Worm (Caenorhabditis elegans) whole organism, L4 larva: Measurements from ENCODE around the gene dmsr-13.
A peak's percentile ranks its signal among the peaks of the same experiment; 100 is the strongest.

Source experiments
- D1046.2 ChIP-seq: fragments of 200-800 bp; sonication (Bioruptor generic); IDR thresholded peaks from 2 replicates; pipeline ENCODE4 v1.3.6; 2022; ENCODE audit warnings: missing genetic modification characterization, missing compliant biosample characterization
- F26F4.8 ChIP-seq: fragments of 200-800 bp; sonication (Bioruptor generic); conservative IDR thresholded peaks from 2 replicates; pipeline ENCODE4 v1.3.6; 2022; ENCODE audit warnings: missing genetic modification characterization, missing compliant biosample characterization
- F37D6.2 ChIP-seq: sonication (generic microtip); optimal IDR thresholded peaks from 2 replicates; lab custom pipeline; 2016; ENCODE audit warnings: mild to moderate bottlenecking, missing genetic modification characterization, missing compliant biosample characterization
- F49E8.2 ChIP-seq: sonication (generic microtip); optimal IDR thresholded peaks from 2 replicates; lab custom pipeline; 2016; ENCODE audit warnings: missing compliant biosample characterization, mild to moderate bottlenecking, missing genetic modification characterization, borderline replicate concordance
- R02D3.7 ChIP-seq: fragments of 150-350 bp; sonication (generic microtip); optimal IDR thresholded peaks from 3 replicates; lab custom pipeline; 2014; ENCODE audit warnings: missing biosample characterization, missing genetic modification characterization
- T26A8.4 ChIP-seq: fragments of 200-800 bp; sonication (Bioruptor generic); IDR thresholded peaks from 2 replicates; pipeline ENCODE4 v1.3.6; 2022; ENCODE audit warnings: missing genetic modification characterization, missing compliant biosample characterization
- Y105C5A.15 ChIP-seq: fragments of 200-800 bp; sonication (Bioruptor generic); IDR thresholded peaks from 2 replicates; pipeline ENCODE4 v1.3.6; 2022; ENCODE audit warnings: missing genetic modification characterization, missing compliant biosample characterization
- Y5F2A.4 ChIP-seq: fragments of 200-800 bp; sonication (Bioruptor generic); optimal IDR thresholded peaks from 2 replicates; lab custom pipeline; 2018; ENCODE audit warnings: mild to moderate bottlenecking, missing genetic modification characterization, missing compliant biosample characterization
- ama-1 ChIP-seq: fragments of 150-350 bp; optimal IDR thresholded peaks from 2 replicates; lab custom pipeline; 2014; ENCODE audit warnings: inconsistent platforms, mixed read lengths
- ceh-32 ChIP-seq: sonication (generic microtip); optimal IDR thresholded peaks from 2 replicates; lab custom pipeline; 2016; ENCODE audit warnings: mild to moderate bottlenecking, missing genetic modification characterization, missing compliant biosample characterization; ENCODE audit not compliant: poor library complexity
- ceh-44 ChIP-seq: fragments of 200-800 bp; sonication (Bioruptor generic); IDR thresholded peaks from 2 replicates; pipeline ENCODE4 v1.3.6; 2022; ENCODE audit warnings: missing genetic modification reagents, missing genetic modification characterization, missing compliant biosample characterization
- daf-16 ChIP-seq, 3 experiments: sonication (generic microtip); optimal IDR thresholded peaks; 2 replicates each; lab custom pipeline; 2016 to 2017; ENCODE audit warnings: missing genetic modification characterization in 3 of 3, missing genetic modification reagents in 3 of 3, mild to moderate bottlenecking in 2 of 3, missing compliant biosample characterization in 2 of 3, missing biosample characterization in 1 of 3, moderate library complexity in 1 of 3
- dmd-8 ChIP-seq: fragments of 200-800 bp; sonication (Bioruptor generic); IDR thresholded peaks from 2 replicates; pipeline ENCODE4 v1.3.6; 2022; ENCODE audit warnings: missing genetic modification characterization, missing compliant biosample characterization
- dve-1 ChIP-seq: sonication (generic microtip); optimal IDR thresholded peaks from 2 replicates; lab custom pipeline; 2017; ENCODE audit warnings: antibody characterized with exemption, mild to moderate bottlenecking, missing genetic modification characterization, missing compliant biosample characterization; ENCODE audit not compliant: insufficient read depth
- egl-27 ChIP-seq: sonication (generic microtip); optimal IDR thresholded peaks from 3 replicates; lab custom pipeline; 2017; ENCODE audit warnings: missing biosample characterization, missing genetic modification reagents, missing genetic modification characterization
- fkh-10 ChIP-seq: fragments of 150-350 bp; optimal IDR thresholded peaks from 2 replicates; lab custom pipeline; 2014; ENCODE audit warnings: missing biosample characterization, missing genetic modification reagents, missing genetic modification characterization
- gei-8 ChIP-seq: fragments of 200-800 bp; sonication (Bioruptor generic); optimal IDR thresholded peaks from 2 replicates; lab custom pipeline; 2018; ENCODE audit warnings: mild to moderate bottlenecking, missing genetic modification characterization, missing compliant biosample characterization
- hlh-11 ChIP-seq: fragments of 200-800 bp; sonication (Bioruptor generic); optimal IDR thresholded peaks from 2 replicates; lab custom pipeline; 2018; ENCODE audit warnings: mild to moderate bottlenecking, missing genetic modification characterization, missing compliant biosample characterization
- lim-7 ChIP-seq: fragments of 200-800 bp; sonication (Bioruptor generic); IDR thresholded peaks from 2 replicates; pipeline ENCODE4 v1.3.6; 2022; ENCODE audit warnings: missing genetic modification characterization, missing compliant biosample characterization
- lin-15B ChIP-seq: fragments of 150-350 bp; sonication (generic microtip); optimal IDR thresholded peaks from 3 replicates; lab custom pipeline; 2014; ENCODE audit warnings: missing biosample characterization, missing genetic modification characterization
- lin-38 ChIP-seq: fragments of 200-800 bp; sonication (Bioruptor generic); IDR thresholded peaks from 2 replicates; pipeline ENCODE4 v1.3.6; 2022; ENCODE audit warnings: missing genetic modification reagents, missing genetic modification characterization, missing compliant biosample characterization
- lin-39 ChIP-seq: fragments of 150-350 bp; optimal IDR thresholded peaks from 2 replicates; lab custom pipeline; 2014; ENCODE audit warnings: missing biosample characterization, missing genetic modification reagents, missing genetic modification characterization
- madf-5 ChIP-seq, 2 experiments: fragments of 200-800 bp; sonication (Bioruptor generic); IDR thresholded peaks; 2 replicates each; pipeline ENCODE4 v1.3.6; 2022; ENCODE audit warnings: missing compliant biosample characterization in 2 of 2, missing genetic modification characterization in 2 of 2
- madf-9 ChIP-seq: fragments of 200-800 bp; sonication (Bioruptor generic); conservative IDR thresholded peaks from 2 replicates; pipeline ENCODE4 v1.3.6; 2022; ENCODE audit warnings: missing genetic modification reagents, missing genetic modification characterization, missing compliant biosample characterization
- mdt-29 ChIP-seq: fragments of 200-800 bp; sonication (Bioruptor generic); IDR thresholded peaks from 2 replicates; pipeline ENCODE4 v1.3.6; 2022; ENCODE audit warnings: missing genetic modification reagents, missing genetic modification characterization, missing compliant biosample characterization
- mep-1 ChIP-seq: fragments of 150-350 bp; sonication (generic microtip); optimal IDR thresholded peaks from 3 replicates; lab custom pipeline; 2014; ENCODE audit warnings: missing biosample characterization, missing genetic modification characterization
- mxl-2 ChIP-seq: fragments of 200-800 bp; sonication (Bioruptor generic); conservative IDR thresholded peaks from 2 replicates; pipeline ENCODE4 v1.3.6; 2022; ENCODE audit warnings: missing genetic modification reagents, missing genetic modification characterization, missing compliant biosample characterization
- mxl-3 ChIP-seq: fragments of 200-800 bp; sonication (Bioruptor generic); optimal IDR thresholded peaks from 2 replicates; lab custom pipeline; 2018; ENCODE audit warnings: mild to moderate bottlenecking, missing genetic modification characterization, missing compliant biosample characterization
- nhr-41 ChIP-seq: fragments of 200-800 bp; sonication (Bioruptor generic); IDR thresholded peaks from 2 replicates; pipeline ENCODE4 v1.3.6; 2022; ENCODE audit warnings: missing genetic modification reagents, missing genetic modification characterization, missing compliant biosample characterization
- nhr-42 ChIP-seq: fragments of 200-800 bp; sonication (Bioruptor generic); IDR thresholded peaks from 2 replicates; pipeline ENCODE4 v1.3.6; 2022; ENCODE audit warnings: missing genetic modification characterization, missing compliant biosample characterization
- pha-4 ChIP-seq, 2 experiments: fragments of 150-350 bp in 1 of 2; fragments of 200-800 bp in 1 of 2; sonication (Bioruptor generic) in 1 of 2; IDR thresholded peaks in 1 of 2; optimal IDR thresholded peaks in 1 of 2; 2 replicates each; pipeline versions ENCODE4 v1.3.6 to Lab custom; 2014 to 2022; ENCODE audit warnings: missing genetic modification characterization in 2 of 2, missing genetic modification reagents in 2 of 2, missing biosample characterization in 1 of 2, missing compliant biosample characterization in 1 of 2
- php-3 ChIP-seq: fragments of 200-800 bp; sonication (Bioruptor generic); IDR thresholded peaks from 2 replicates; pipeline ENCODE4 v1.3.6; 2022; ENCODE audit warnings: missing genetic modification reagents, missing genetic modification characterization, missing compliant biosample characterization
- pqm-1 ChIP-seq: sonication (generic microtip); optimal IDR thresholded peaks from 2 replicates; lab custom pipeline; 2017; ENCODE audit warnings: missing biosample characterization, missing genetic modification characterization
- set-16 ChIP-seq: fragments of 200-800 bp; sonication (Bioruptor generic); IDR thresholded peaks from 2 replicates; pipeline ENCODE4 v1.3.6; 2022; ENCODE audit warnings: missing genetic modification reagents, missing genetic modification characterization, missing compliant biosample characterization
- snpc-1.2 ChIP-seq: fragments of 200-800 bp; sonication (Bioruptor generic); IDR thresholded peaks from 2 replicates; pipeline ENCODE4 v1.3.6; 2022; ENCODE audit warnings: missing genetic modification reagents, missing genetic modification characterization, missing compliant biosample characterization
- snpc-4 ChIP-seq: fragments of 150-350 bp; optimal IDR thresholded peaks from 2 replicates; lab custom pipeline; 2014; ENCODE audit warnings: missing biosample characterization, missing genetic modification characterization
- spr-1 ChIP-seq: sonication (generic microtip); optimal IDR thresholded peaks from 2 replicates; lab custom pipeline; 2016; ENCODE audit warnings: mild to moderate bottlenecking, missing genetic modification characterization, missing compliant biosample characterization
- unc-130 ChIP-seq: sonication (generic microtip); optimal IDR thresholded peaks from 2 replicates; lab custom pipeline; 2016; ENCODE audit warnings: missing genetic modification reagents, missing genetic modification characterization, missing compliant biosample characterization
- unc-39 ChIP-seq: sonication (generic microtip); optimal IDR thresholded peaks from 2 replicates; lab custom pipeline; 2017; ENCODE audit warnings: missing biosample characterization, missing genetic modification characterization
- unc-62 ChIP-seq, 3 experiments: fragments of 150-350 bp in 1 of 3; sonication (generic microtip); optimal IDR thresholded peaks in 2 of 3; peaks in 1 of 3; 1 replicate in 1 of 3; 2 replicates in 2 of 3; lab custom pipeline; 2014 to 2017; ENCODE audit warnings: missing biosample characterization in 3 of 3, missing genetic modification characterization in 3 of 3, missing genetic modification reagents in 3 of 3, missing genotype in 1 of 3
- zfp-2 ChIP-seq: sonication (generic microtip); optimal IDR thresholded peaks from 2 replicates; lab custom pipeline; 2016; ENCODE audit warnings: mild to moderate bottlenecking, missing genetic modification characterization, missing compliant biosample characterization
- zfp-3 ChIP-seq: fragments of 200-800 bp; sonication (Bioruptor generic); conservative IDR thresholded peaks from 2 replicates; pipeline ENCODE4 v1.3.6; 2022; ENCODE audit warnings: missing genetic modification reagents, missing genetic modification characterization, missing compliant biosample characterization
- zip-11 ChIP-seq: fragments of 200-800 bp; sonication (Bioruptor generic); IDR thresholded peaks from 2 replicates; pipeline ENCODE4 v1.3.6; 2022; ENCODE audit warnings: missing genetic modification characterization, missing compliant biosample characterization

dmsr-13 gene

ce11 chrV:6784853-6785492 is 34.7 kb downstream of the dmsr-13 start, which contains the start of the genes spn-4 and spe-39 (continued):
- TF ChIP-seq mxl-3 (GFP tag; lab: Kevin White, UChicago) = no peak
- TF ChIP-seq nhr-41 (GFP tag; lab: Robert Waterston, UW) = no peak
- TF ChIP-seq dve-1 (tag; lab: Kevin White, UChicago) = no peak
- no peak for TF ChIP-seq Y105C5A.15 (GFP tag; lab: Robert Waterston, UW)
- peak; percentile 22 for TF ChIP-seq fkh-10 (GFP tag; lab: Kevin White, UChicago)
- TF ChIP-seq gei-8 (GFP tag; lab: Kevin White, UChicago) = no peak
- TF ChIP-seq ceh-44 (GFP tag; lab: Robert Waterston, UW) = no peak
- peak; percentile 36 for TF ChIP-seq spr-1
- no peak for TF ChIP-seq snpc-4
- no peak for TF ChIP-seq mdt-29 (GFP tag; lab: Robert Waterston, UW)
- 0 out of 2 replicates have a peak, but pooled peaks have one; percentile 51 for TF ChIP-seq snpc-1.2 (GFP tag; lab: Robert Waterston, UW)
- peak; percentile 13 for TF ChIP-seq F49E8.2 (tag; lab: Kevin White, UChicago)
- TF ChIP-seq unc-62 (GFP tag; optimal IDR thresholded peaks at IDR 0.05 in 1 of 2; lab: Kevin White, UChicago) = no peak
- TF ChIP-seq unc-62 (tag; optimal IDR thresholded peaks at IDR 0.05; lab: Kevin White, UChicago) = no peak
- TF ChIP-seq zfp-2 (tag; lab: Kevin White, UChicago) = no peak
- no peak for TF ChIP-seq ceh-32 (tag; lab: Kevin White, UChicago)
- no peak for TF ChIP-seq lin-15B (tag; lab: Kevin White, UChicago)
- no peak for TF ChIP-seq egl-27 (tag; lab: Kevin White, UChicago)
- TF ChIP-seq lim-7 (GFP tag; lab: Robert Waterston, UW) = no peak
- peak; percentile 2 for TF ChIP-seq F37D6.2 (tag; lab: Kevin White, UChicago)

- TF ChIP-seq lin-39 (tag; lab: Kevin White, UChicago) = no peak
- no peak for TF ChIP-seq pqm-1 (tag; lab: Kevin White, UChicago)
- no peak for TF ChIP-seq zip-11 (GFP tag; lab: Robert Waterston, UW)
- 0 out of 2 replicates have a peak, but pooled peaks have one; percentile 19 for TF ChIP-seq lin-38 (GFP tag; lab: Robert Waterston, UW)
- TF ChIP-seq snpc-4 = no peak
- peak; percentile 21 for TF ChIP-seq F49E8.2 (tag; lab: Kevin White, UChicago)
- TF ChIP-seq snpc-1.2 (GFP tag; lab: Robert Waterston, UW) = no peak
- TF ChIP-seq ceh-44 (GFP tag; lab: Robert Waterston, UW) = no peak
- 0 out of 2 replicates have a peak, but pooled peaks have one; percentile 40 for TF ChIP-seq dmd-8 (GFP tag; lab: Robert Waterston, UW)
- no peak for TF ChIP-seq mep-1
- TF ChIP-seq pha-4 (GFP tag; IDR thresholded peaks at IDR 0.05; lab: Robert Waterston, UW) = 0 out of 2 replicates have a peak, but pooled peaks have one; percentile 16
- TF ChIP-seq pha-4 (tag; optimal IDR thresholded peaks at IDR 0.05; lab: Kevin White, UChicago) = no peak
- peak; percentile 61 for TF ChIP-seq unc-130
- TF ChIP-seq unc-62 (GFP tag; optimal IDR thresholded peaks at IDR 0.05 in 1 of 2; lab: Kevin White, UChicago) = peak in 1 of 2 experiments; percentile 63
- TF ChIP-seq unc-62 (tag; optimal IDR thresholded peaks at IDR 0.05; lab: Kevin White, UChicago) = no peak
- TF ChIP-seq nhr-42 (GFP tag; lab: Robert Waterston, UW) = no peak
- TF ChIP-seq T26A8.4 (GFP tag; lab: Robert Waterston, UW) = no peak
- TF ChIP-seq madf-5 (GFP tag; IDR thresholded peaks at IDR 0.05; lab: Robert Waterston, UW) = peak in 1 of 2 experiments; percentile 35; a peak in 1 of 4 replicates
Measured at ce11 chrV:6783044-6783625, 36.6 kb downstream of the dmsr-13 start.

ce11 chrV:6782260-6782659 is 37.5 kb downstream of the dmsr-13 start:
- TF ChIP-seq lim-7 (GFP tag; lab: Robert Waterston, UW) (no peak), ama-1 (lab: Kevin White, UChicago) (no peak), D1046.2 (GFP tag; lab: Robert Waterston, UW) (no peak), pqm-1 (tag; lab: Kevin White, UChicago) (no peak), madf-9 (no peak), spr-1 (no peak), R02D3.7 (tag; lab: Kevin White, UChicago) (no peak), zfp-3 (GFP tag; lab: Robert Waterston, UW) (no peak), mxl-2 (GFP tag; lab: Robert Waterston, UW) (no peak), set-16 (GFP tag; lab: Robert Waterston, UW) (no peak), gei-8 (GFP tag; lab: Kevin White, UChicago) (no peak), Y5F2A.4 (GFP tag; lab: Kevin White, UChicago) (no peak), php-3 (no peak), egl-27 (tag; lab: Kevin White, UChicago) (no peak), fkh-10 (GFP tag; lab: Kevin White, UChicago) (no peak), F26F4.8 (GFP tag; lab: Robert Waterston, UW) (no peak), hlh-11 (tag; lab: Kevin White, UChicago) (no peak), unc-39 (tag; lab: Kevin White, UChicago) (no peak), daf-16 (GFP tag; optimal IDR thresholded peaks at IDR 0.05; lab: Kevin White, UChicago) (no peak), daf-16 (tag; optimal IDR thresholded peaks at IDR 0.05; lab: Kevin White, UChicago) (no peak)
